Worm (Caenorhabditis elegans) whole organism, L1 larva: ENCODE results near the gene C38C10.3.

Experiments
- C16A3.4 ChIP-seq: fragments of 150-350 bp; optimal IDR thresholded peaks from 2 replicates; lab custom pipeline; 2014; ENCODE audit warnings: missing biosample characterization, missing genetic modification characterization
- C34B4.2 ChIP-seq: sonication (generic microtip); optimal IDR thresholded peaks from 2 replicates; lab custom pipeline; 2017; ENCODE audit warnings: mild to moderate bottlenecking, missing genetic modification characterization, missing compliant biosample characterization
- Y116A8C.19 ChIP-seq: sonication (generic microtip); optimal IDR thresholded peaks from 2 replicates; lab custom pipeline; 2016; ENCODE audit warnings: missing compliant biosample characterization, missing genetic modification characterization, borderline replicate concordance
- aly-2 ChIP-seq: fragments of 150-350 bp; optimal IDR thresholded peaks from 2 replicates; lab custom pipeline; 2014; ENCODE audit warnings: missing biosample characterization, missing genetic modification characterization
- ama-1 ChIP-seq: fragments of 150-350 bp; optimal IDR thresholded peaks from 2 replicates; lab custom pipeline; 2014
- blmp-1 ChIP-seq: fragments of 150-350 bp; optimal IDR thresholded peaks from 2 replicates; lab custom pipeline; 2014; ENCODE audit warnings: missing biosample characterization, missing genetic modification characterization
- ceh-8 ChIP-seq: fragments of 200-800 bp; sonication (Bioruptor generic); optimal IDR thresholded peaks from 2 replicates; lab custom pipeline; 2018; ENCODE audit warnings: mild to moderate bottlenecking, missing genetic modification characterization, moderate library complexity, missing compliant biosample characterization
- ceh-82 ChIP-seq, 3 experiments: fragments of 150-350 bp in 1 of 3; sonication (generic microtip) in 2 of 3; optimal IDR thresholded peaks; 2 replicates each; lab custom pipeline; 2014 to 2017; ENCODE audit warnings: missing biosample characterization in 3 of 3, missing genetic modification characterization in 3 of 3
- ceh-90 ChIP-seq: sonication (generic microtip); optimal IDR thresholded peaks from 2 replicates; lab custom pipeline; 2016; ENCODE audit warnings: missing genetic modification characterization, missing compliant biosample characterization
- efl-1 ChIP-seq, 4 experiments: fragments of 150-350 bp; optimal IDR thresholded peaks in 3 of 4; peaks in 1 of 4; 1 replicate in 1 of 4; 2 replicates in 3 of 4; lab custom pipeline; 2014; ENCODE audit warnings: missing biosample characterization in 2 of 4, missing genetic modification characterization in 2 of 4, missing genetic modification reagents in 2 of 4
- elt-2 ChIP-seq: sonication (generic microtip); optimal IDR thresholded peaks from 2 replicates; lab custom pipeline; 2016; ENCODE audit warnings: missing genetic modification characterization, mild to moderate bottlenecking, inconsistent platforms, missing compliant biosample characterization, missing genetic modification reagents
- elt-3 ChIP-seq, 6 experiments: fragments of 150-350 bp in 1 of 6; sonication (generic microtip); optimal IDR thresholded peaks; 2 replicates each; lab custom pipeline; 2017 to 2018; ENCODE audit warnings: missing biosample characterization in 6 of 6, missing genetic modification characterization in 6 of 6, inconsistent platforms in 1 of 6
- fkh-4 ChIP-seq: sonication (generic microtip); optimal IDR thresholded peaks from 2 replicates; lab custom pipeline; 2016; ENCODE audit warnings: missing compliant biosample characterization, missing genetic modification characterization, borderline replicate concordance
- fkh-8 ChIP-seq: sonication (generic microtip); optimal IDR thresholded peaks from 2 replicates; lab custom pipeline; 2016; ENCODE audit warnings: mild to moderate bottlenecking, missing genetic modification characterization, missing compliant biosample characterization
- fos-1 ChIP-seq: fragments of 150-350 bp; optimal IDR thresholded peaks from 2 replicates; lab custom pipeline; 2014; ENCODE audit warnings: missing biosample characterization, missing genetic modification characterization
- irx-1 ChIP-seq: sonication (generic microtip); optimal IDR thresholded peaks from 2 replicates; lab custom pipeline; 2016; ENCODE audit warnings: missing genetic modification characterization, missing compliant biosample characterization
- lin-13 ChIP-seq: fragments of 150-350 bp; optimal IDR thresholded peaks from 2 replicates; lab custom pipeline; 2014; ENCODE audit warnings: missing biosample characterization, missing genetic modification reagents, missing genetic modification characterization
- lin-14 ChIP-seq: fragments of 200-800 bp; sonication (Bioruptor generic); optimal IDR thresholded peaks from 2 replicates; lab custom pipeline; 2018; ENCODE audit warnings: mild to moderate bottlenecking, missing genetic modification characterization, moderate library complexity, missing compliant biosample characterization
- lin-35 ChIP-seq, 2 experiments: fragments of 150-350 bp; optimal IDR thresholded peaks; 2 replicates each; lab custom pipeline; 2014; ENCODE audit warnings: missing biosample characterization in 2 of 2, missing genetic modification characterization in 2 of 2, missing genetic modification reagents in 2 of 2
- mef-2 ChIP-seq: fragments of 150-350 bp; optimal IDR thresholded peaks from 2 replicates; lab custom pipeline; 2014; ENCODE audit warnings: missing biosample characterization, missing genetic modification characterization
- nhr-11 ChIP-seq: fragments of 150-350 bp; optimal IDR thresholded peaks from 2 replicates; lab custom pipeline; 2014; ENCODE audit warnings: missing biosample characterization, missing genetic modification characterization
- nhr-12 ChIP-seq: sonication (generic microtip); optimal IDR thresholded peaks from 2 replicates; lab custom pipeline; 2017; ENCODE audit warnings: missing biosample characterization, missing genetic modification characterization
- nhr-20 ChIP-seq: sonication (generic microtip); optimal IDR thresholded peaks from 2 replicates; lab custom pipeline; 2016; ENCODE audit warnings: mild to moderate bottlenecking, missing genetic modification characterization, missing compliant biosample characterization
- nhr-237 ChIP-seq: fragments of 150-350 bp; optimal IDR thresholded peaks from 2 replicates; lab custom pipeline; 2014; ENCODE audit warnings: missing biosample characterization, missing genetic modification characterization
- nhr-28 ChIP-seq: fragments of 150-350 bp; optimal IDR thresholded peaks from 2 replicates; lab custom pipeline; 2014; ENCODE audit warnings: missing biosample characterization, missing genetic modification characterization
- nhr-85 ChIP-seq: sonication (generic microtip); peaks from one replicate; lab custom pipeline; 2016; ENCODE audit warnings: missing genetic modification characterization, inconsistent platforms, missing compliant biosample characterization
- pax-3 ChIP-seq: fragments of 200-800 bp; sonication (Bioruptor generic); optimal IDR thresholded peaks from 2 replicates; lab custom pipeline; 2018; ENCODE audit warnings: mild to moderate bottlenecking, missing genetic modification characterization, moderate library complexity, missing compliant biosample characterization
- skn-1 ChIP-seq: fragments of 150-350 bp; optimal IDR thresholded peaks from 2 replicates; lab custom pipeline; 2014; ENCODE audit warnings: missing biosample characterization, missing genetic modification characterization
- snpc-4 ChIP-seq: fragments of 150-350 bp; optimal IDR thresholded peaks from 2 replicates; lab custom pipeline; 2014; ENCODE audit warnings: missing biosample characterization, missing genetic modification characterization
- tbx-2 ChIP-seq: sonication (generic microtip); optimal IDR thresholded peaks from 2 replicates; lab custom pipeline; 2016; ENCODE audit warnings: missing genetic modification characterization, missing compliant biosample characterization
- unc-130 ChIP-seq: fragments of 150-350 bp; optimal IDR thresholded peaks from 2 replicates; lab custom pipeline; 2017; ENCODE audit warnings: missing biosample characterization, missing genetic modification characterization, inconsistent platforms
- unc-30 ChIP-seq: sonication (generic microtip); optimal IDR thresholded peaks from 2 replicates; lab custom pipeline; 2017; ENCODE audit warnings: missing biosample characterization, missing genetic modification characterization
- unc-62 ChIP-seq: fragments of 150-350 bp; optimal IDR thresholded peaks from 2 replicates; lab custom pipeline; 2014; ENCODE audit warnings: missing biosample characterization, missing genetic modification reagents, missing genetic modification characterization
- unc-86 ChIP-seq: sonication (generic microtip); optimal IDR thresholded peaks from 2 replicates; lab custom pipeline; 2016; ENCODE audit warnings: missing genetic modification characterization, missing compliant biosample characterization
- xbp-1 ChIP-seq: sonication (generic microtip); optimal IDR thresholded peaks from 2 replicates; lab custom pipeline; 2016; ENCODE audit warnings: missing genetic modification characterization, missing compliant biosample characterization
- zip-4 ChIP-seq: fragments of 200-800 bp; sonication (Bioruptor generic); optimal IDR thresholded peaks from 2 replicates; lab custom pipeline; 2018; ENCODE audit warnings: mild to moderate bottlenecking, missing genetic modification characterization, moderate library complexity, missing compliant biosample characterization
- ztf-11 ChIP-seq, 2 experiments: sonication (generic microtip); optimal IDR thresholded peaks; 2 replicates each; lab custom pipeline; 2016 to 2017; ENCODE audit warnings: missing genetic modification characterization in 2 of 2, missing biosample characterization in 1 of 2, missing compliant biosample characterization in 1 of 2
- ztf-4 ChIP-seq: fragments of 150-350 bp; optimal IDR thresholded peaks from 2 replicates; lab custom pipeline; 2014; ENCODE audit warnings: missing biosample characterization, missing genetic modification characterization

C38C10.3 gene

DNA sequence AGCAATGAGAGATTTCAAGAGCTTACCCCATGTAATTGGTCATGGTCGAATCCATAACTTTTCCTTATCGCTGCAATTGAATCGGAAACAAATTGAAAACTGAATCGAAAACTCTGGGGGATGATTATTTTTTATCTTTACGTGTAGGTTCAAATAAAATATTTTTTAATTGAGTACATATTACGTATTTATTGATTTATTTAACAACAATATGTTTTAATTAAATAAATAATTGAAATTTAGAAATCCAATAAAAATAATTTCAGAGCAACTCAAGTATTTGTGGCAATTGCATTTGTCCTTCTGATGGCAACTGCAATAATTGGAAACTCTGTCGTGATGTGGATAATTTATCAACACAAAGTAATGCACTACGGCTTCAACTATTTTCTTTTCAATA, at the start of gene C38C10.3:
Gene C38C10.3 (minus strand): TSS at position 101 of the 400 bp plus-strand sequence.
- no peak for TF ChIP-seq tbx-2 (tag; lab: Kevin White, UChicago)
- no peak for TF ChIP-seq ztf-4 (tag; lab: Kevin White, UChicago)
- TF ChIP-seq nhr-28 (tag; lab: Kevin White, UChicago): no peak
- no peak for TF ChIP-seq mef-2 (tag; lab: Kevin White, UChicago)
- TF ChIP-seq lin-35 (GFP tag; optimal IDR thresholded peaks at IDR 0.05; lab: Kevin White, UChicago): no peak
- TF ChIP-seq zip-4 (GFP tag; lab: Kevin White, UChicago): no peak
- TF ChIP-seq blmp-1 (tag; lab: Kevin White, UChicago): no peak
- TF ChIP-seq fkh-8 (tag; lab: Kevin White, UChicago): no peak
- TF ChIP-seq pax-3: no peak

DNA sequence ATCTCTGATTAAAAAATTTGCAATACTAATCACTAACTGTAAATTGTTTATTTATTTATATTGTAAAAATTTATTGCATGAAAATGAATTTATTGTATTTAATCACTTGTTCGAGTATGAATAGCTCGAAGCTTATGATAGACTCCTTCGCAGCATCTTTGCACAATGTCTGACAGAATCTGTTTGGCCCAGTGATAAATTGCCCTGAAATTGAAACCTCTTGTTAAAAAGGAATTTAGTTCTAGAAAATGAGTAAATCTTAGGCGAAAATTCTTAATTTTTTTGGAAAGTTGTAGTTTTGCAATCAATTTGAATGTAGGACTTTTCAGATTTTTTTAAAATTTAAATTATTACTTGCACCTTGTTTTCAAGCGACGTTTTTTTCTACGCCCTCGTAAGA, 49.6 kb upstream of the C38C10.3 start:
- TF ChIP-seq unc-30 (tag; lab: Kevin White, UChicago): no peak
- TF ChIP-seq lin-35 (GFP tag; optimal IDR thresholded peaks at IDR 0.05; lab: Kevin White, UChicago): no peak
- no peak for TF ChIP-seq nhr-11
- TF ChIP-seq C16A3.4: no peak
- TF ChIP-seq snpc-4 (tag; lab: Kevin White, UChicago): no peak
- TF ChIP-seq fkh-4: no peak
- TF ChIP-seq C34B4.2 (tag; lab: Kevin White, UChicago): no peak
- TF ChIP-seq nhr-20 (tag; lab: Kevin White, UChicago): no peak
- no peak for TF ChIP-seq elt-3 (tag; optimal IDR thresholded peaks at IDR 0.05; lab: Kevin White, UChicago)
- no peak for TF ChIP-seq lin-14 (GFP tag; lab: Kevin White, UChicago)
- no peak for TF ChIP-seq lin-13
- no peak for TF ChIP-seq ceh-82 (tag; optimal IDR thresholded peaks at IDR 0.05; lab: Kevin White, UChicago)
- TF ChIP-seq unc-130 (tag; lab: Kevin White, UChicago): no peak
- no peak for TF ChIP-seq nhr-12 (tag; lab: Kevin White, UChicago)
- no peak for TF ChIP-seq unc-86 (tag; lab: Kevin White, UChicago)
- no peak for TF ChIP-seq ama-1
- TF ChIP-seq nhr-237: no peak
- no peak for TF ChIP-seq fkh-8 (tag; lab: Kevin White, UChicago)
- TF ChIP-seq zip-4 (GFP tag; lab: Kevin White, UChicago): no peak
- TF ChIP-seq unc-62 (GFP tag; lab: Kevin White, UChicago): no peak

DNA sequence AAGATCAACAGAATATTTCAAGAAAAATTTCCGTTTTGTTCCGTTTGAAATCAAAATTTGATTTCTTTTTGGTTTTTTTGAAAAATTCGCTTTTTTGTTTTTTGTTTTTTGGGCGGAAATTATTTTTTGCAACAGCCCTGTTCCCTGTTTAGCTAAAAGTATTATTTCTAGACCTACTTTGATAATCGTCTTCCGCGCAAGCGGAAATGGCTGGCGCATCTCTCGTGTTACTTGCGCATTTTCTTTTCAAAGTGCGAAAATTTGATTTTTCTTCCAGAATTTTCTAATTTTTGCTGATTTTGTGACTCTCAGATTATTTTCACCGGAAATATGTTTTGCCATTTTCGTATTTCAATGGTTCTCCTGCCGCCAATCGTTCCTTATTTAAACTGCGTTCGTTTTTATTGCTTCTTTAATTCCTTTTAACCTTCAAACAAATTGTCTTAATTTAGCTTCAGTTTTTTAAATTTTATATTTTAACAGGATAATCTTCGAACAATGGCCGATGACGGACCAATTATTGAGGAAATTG, 48.2 kb upstream of the C38C10.3 start, which contains the start of gene cpar-1:
Gene cpar-1 (plus strand): TSS at position 482 of the 532 bp plus-strand sequence.
- TF ChIP-seq irx-1 (tag; lab: Kevin White, UChicago) (no peak), elt-2 (tag; lab: Kevin White, UChicago) (no peak), ceh-90 (tag; lab: Kevin White, UChicago) (no peak), Y116A8C.19 (tag; lab: Kevin White, UChicago) (no peak), efl-1 (optimal IDR thresholded peaks at IDR 0.05; lab: Kevin White, UChicago) (no peak), efl-1 (GFP tag; optimal IDR thresholded peaks at IDR 0.05 in 1 of 2; lab: Kevin White, UChicago) (peak in 1 of 2 experiments; percentile 12), nhr-20 (tag; lab: Kevin White, UChicago) (no peak), ztf-11 (tag; optimal IDR thresholded peaks at IDR 0.05; lab: Kevin White, UChicago) (no peak), nhr-85 (tag; lab: Kevin White, UChicago) (peak; percentile 21)

DNA sequence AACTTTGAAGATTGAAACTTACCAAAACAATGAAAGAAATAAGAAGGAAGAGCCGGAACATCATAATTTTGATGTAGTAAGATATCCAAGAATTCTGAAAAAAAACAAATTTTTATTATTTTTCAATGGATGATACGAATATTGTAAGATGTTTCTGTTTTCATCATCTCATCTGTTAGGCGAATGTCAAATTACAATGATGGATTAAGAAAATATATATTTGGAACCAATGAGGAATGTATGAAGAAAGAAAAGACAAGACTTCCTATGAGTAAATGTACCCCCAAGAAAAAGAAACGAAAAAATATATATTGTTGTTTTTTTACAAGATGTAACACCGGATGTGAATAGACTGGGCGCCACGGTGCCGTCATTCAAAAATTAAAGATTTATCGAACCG, 40.9 kb upstream of the C38C10.3 start, which contains the start of gene T26G10.5:
Gene T26G10.5 (minus strand): TSS at position 101 of the 400 bp plus-strand sequence.
- TF ChIP-seq xbp-1 (tag; lab: Kevin White, UChicago) (no peak), elt-2 (tag; lab: Kevin White, UChicago) (no peak), aly-2 (tag; lab: Kevin White, UChicago) (no peak), ceh-8 (GFP tag; lab: Kevin White, UChicago) (no peak), tbx-2 (tag; lab: Kevin White, UChicago) (no peak), fkh-8 (tag; lab: Kevin White, UChicago) (no peak), skn-1 (tag; lab: Kevin White, UChicago) (no peak), fos-1 (tag; lab: Kevin White, UChicago) (no peak), unc-30 (tag; lab: Kevin White, UChicago) (no peak)
